Worm (Caenorhabditis elegans): Measurements from ENCODE around the gene Y38A10A.2.

DNA sequence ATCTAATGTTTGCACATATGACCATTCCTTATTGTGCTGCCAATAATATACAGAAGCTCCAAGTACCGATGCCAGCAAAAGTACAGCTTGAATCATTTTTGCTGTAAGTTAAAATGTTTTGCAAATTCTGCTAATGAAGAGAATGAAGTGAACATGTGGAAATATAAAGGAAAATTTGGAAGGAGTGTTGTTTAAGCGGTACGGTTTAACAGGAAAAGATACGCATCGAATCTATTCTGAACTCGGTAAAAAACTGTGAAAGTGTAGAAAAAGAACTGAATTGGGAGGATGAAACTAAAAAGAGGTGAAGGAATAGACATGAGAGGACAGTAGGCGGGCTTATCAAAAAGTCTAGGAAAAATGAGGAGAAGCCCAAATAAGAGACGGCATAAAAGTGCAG, at the start of gene Y38A10A.2:
- no peak for TF ChIP-seq dao-5 (tag; optimal IDR thresholded peaks at IDR 0.05)
- no peak for TF ChIP-seq him-1 (tag; optimal IDR thresholded peaks at IDR 0.05)
- no peak for TF ChIP-seq W03F9.2 (tag; optimal IDR thresholded peaks at IDR 0.05)

Measured in whole organism, L4/young adult.